Worm (Caenorhabditis elegans) whole organism, young adult: Measurements from ENCODE around the gene srbc-51.

Experiments
- hrde-1 ChIP-seq: sonication (generic microtip); optimal IDR thresholded peaks from 2 replicates; lab custom pipeline; 2016; ENCODE audit warnings: missing genetic modification characterization, mild to moderate bottlenecking, missing compliant biosample characterization, moderate library complexity, missing genotype, missing genetic modification reagents, borderline replicate concordance
- let-607 ChIP-seq, 2 experiments: fragments of 200-800 bp in 1 of 2; sonication (Bioruptor generic) in 1 of 2; sonication (generic microtip) in 1 of 2; optimal IDR thresholded peaks; 2 replicates each; lab custom pipeline; 2016 to 2018; ENCODE audit warnings: mild to moderate bottlenecking in 2 of 2, missing compliant biosample characterization in 2 of 2, missing genetic modification characterization in 2 of 2, moderate library complexity in 2 of 2, missing genotype in 1 of 2
- lin-54 ChIP-seq: fragments of 200-800 bp; sonication (Bioruptor generic); optimal IDR thresholded peaks from 2 replicates; lab custom pipeline; 2018; ENCODE audit warnings: mild to moderate bottlenecking, missing genetic modification characterization, missing compliant biosample characterization
- pha-4 ChIP-seq: fragments of 150-350 bp; sonication (generic microtip); optimal IDR thresholded peaks from 2 replicates; lab custom pipeline; 2014; ENCODE audit warnings: missing biosample characterization, missing genetic modification reagents, missing genetic modification characterization
- sea-2 ChIP-seq: fragments of 200-800 bp; sonication (Bioruptor generic); IDR thresholded peaks from 2 replicates; pipeline ENCODE4 v1.3.6; 2022; ENCODE audit warnings: missing genetic modification characterization, missing compliant biosample characterization

DNA sequence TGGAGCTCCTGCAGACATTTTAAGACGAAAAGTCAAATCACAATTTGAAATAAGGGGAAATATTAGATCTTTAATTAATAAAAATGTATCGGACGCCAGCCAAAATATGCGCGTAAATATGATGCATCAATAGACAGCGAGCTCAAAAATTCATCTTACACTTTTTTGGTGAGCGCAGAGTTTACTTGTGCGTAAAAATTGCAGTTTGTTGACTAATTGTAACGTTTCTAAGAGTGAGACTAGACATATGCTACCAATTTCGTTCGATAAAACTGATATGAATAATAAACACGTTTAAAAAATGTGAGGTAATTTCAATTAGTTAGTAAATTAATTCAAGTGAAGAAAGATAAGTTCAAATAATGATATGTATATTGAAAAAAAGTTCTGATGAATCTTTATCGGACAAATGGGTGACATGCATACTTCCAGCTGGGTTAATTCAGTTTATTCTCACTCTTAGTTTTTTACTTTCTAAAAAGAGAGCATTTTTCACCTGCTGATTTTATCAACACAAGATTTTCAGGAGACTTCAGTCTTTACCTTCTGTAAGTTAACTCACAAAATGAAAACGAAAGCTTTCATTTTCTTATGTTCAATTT lies 47.0 kb upstream of the srbc-51 start, which contains the start of the genes nhr-285 and irld-52:
- TF ChIP-seq hrde-1 (tag; lab: Kevin White, UChicago) (no peak), lin-54 (GFP tag; lab: Kevin White, UChicago) (no peak), let-607 (tag; optimal IDR thresholded peaks at IDR 0.05; lab: Kevin White, UChicago) (no peak), sea-2 (GFP tag; lab: Robert Waterston, UW) (no peak), pha-4 (tag; lab: Kevin White, UChicago) (no peak)
